Fruit fly (Drosophila melanogaster): ENCODE results near the gene CG31010.

CG31010 gene

dm6 chr3R:30697038-30697437 is 8.9 kb downstream of the CG31010 start, which contains the start of gene Pka-C2:
Pka-C2 (minus strand) TSS chr3R:30697138.
- TF ChIP-seq ey (GFP tag; optimal IDR thresholded peaks at IDR 0.05) (no peak), rgr (GFP tag; optimal IDR thresholded peaks at IDR 0.05) (no peak), tai (GFP tag; optimal IDR thresholded peaks at IDR 0.05) (no peak), GATAd (GFP tag; optimal IDR thresholded peaks at IDR 0.05) (no peak), Sp1 (GFP tag; optimal IDR thresholded peaks at IDR 0.05) (no peak), Dif (GFP tag; optimal IDR thresholded peaks at IDR 0.05; ENCODE audit: partially characterized antibody) (no peak), Mio (GFP tag; optimal IDR thresholded peaks at IDR 0.05) (no peak), HLH106 (tag; optimal IDR thresholded peaks at IDR 0.05) (no peak), pan (optimal IDR thresholded peaks at IDR 0.05) (no peak), dsf (GFP tag; optimal IDR thresholded peaks at IDR 0.05; ENCODE audit: borderline replicate concordance) (no peak), h (GFP tag; optimal IDR thresholded peaks at IDR 0.05) (no peak)

dm6 chr3R:30695398-30695797 is 10.5 kb downstream of the CG31010 start, which contains the start of gene CG12069:
CG12069 (minus strand) TSS chr3R:30695498.
- TF ChIP-seq CrebA (GFP tag; optimal IDR thresholded peaks at IDR 0.05; ENCODE audit: borderline replicate concordance) = no peak
- no peak for TF ChIP-seq rgr (GFP tag; optimal IDR thresholded peaks at IDR 0.05)
- TF ChIP-seq fru (GFP tag; optimal IDR thresholded peaks at IDR 0.05) = no peak
- TF ChIP-seq jim (GFP tag; optimal IDR thresholded peaks at IDR 0.05) = no peak
- no peak for TF ChIP-seq Dif (GFP tag; optimal IDR thresholded peaks at IDR 0.05; ENCODE audit: partially characterized antibody)
- TF ChIP-seq dsf (GFP tag; optimal IDR thresholded peaks at IDR 0.05; ENCODE audit: borderline replicate concordance) = no peak
- TF ChIP-seq sage (GFP tag; optimal IDR thresholded peaks at IDR 0.05) = no peak
- TF ChIP-seq Vsx2 (GFP tag; optimal IDR thresholded peaks at IDR 0.05; ENCODE audit: partially characterized antibody) = no peak
- TF ChIP-seq pan (optimal IDR thresholded peaks at IDR 0.05) = no peak
- no peak for TF ChIP-seq Hnf4 (GFP tag; optimal IDR thresholded peaks at IDR 0.05)
- TF ChIP-seq OdsH (GFP tag; optimal IDR thresholded peaks at IDR 0.05) = no peak
- TF ChIP-seq h (GFP tag; optimal IDR thresholded peaks at IDR 0.05) = no peak
- no peak for TF ChIP-seq brk (GFP tag; optimal IDR thresholded peaks at IDR 0.05)
- TF ChIP-seq usp (GFP tag; optimal IDR thresholded peaks at IDR 0.05) = no peak
- no peak for TF ChIP-seq lola (GFP tag; optimal IDR thresholded peaks at IDR 0.05)
- TF ChIP-seq psq (GFP tag; optimal IDR thresholded peaks at IDR 0.05) = no peak
- no peak for TF ChIP-seq ey (GFP tag; optimal IDR thresholded peaks at IDR 0.05)
- TF ChIP-seq dmrt93B (GFP tag; optimal IDR thresholded peaks at IDR 0.05) = no peak

- TF ChIP-seq dmrt93B (GFP tag; optimal IDR thresholded peaks at IDR 0.05) = no peak
- no peak for TF ChIP-seq psq (GFP tag; optimal IDR thresholded peaks at IDR 0.05)
- TF ChIP-seq brk (GFP tag; optimal IDR thresholded peaks at IDR 0.05) = no peak
- no peak for TF ChIP-seq Sp1 (GFP tag; optimal IDR thresholded peaks at IDR 0.05)
- no peak for TF ChIP-seq dsf (GFP tag; optimal IDR thresholded peaks at IDR 0.05; ENCODE audit: borderline replicate concordance)
- TF ChIP-seq usp (GFP tag; optimal IDR thresholded peaks at IDR 0.05) = no peak
- no peak for TF ChIP-seq br (GFP tag; optimal IDR thresholded peaks at IDR 0.05)
- TF ChIP-seq jim (GFP tag; optimal IDR thresholded peaks at IDR 0.05) = no peak
- no peak for TF ChIP-seq lola (GFP tag; optimal IDR thresholded peaks at IDR 0.05)
- no peak for TF ChIP-seq fru (GFP tag; optimal IDR thresholded peaks at IDR 0.05)
- no peak for TF ChIP-seq Dfd (GFP tag; optimal IDR thresholded peaks at IDR 0.05)
- no peak for TF ChIP-seq CG32264 (GFP tag; optimal IDR thresholded peaks at IDR 0.05)
- no peak for TF ChIP-seq Abd-B (GFP tag; optimal IDR thresholded peaks at IDR 0.05)
- TF ChIP-seq N (GFP tag; optimal IDR thresholded peaks at IDR 0.05) = no peak
- no peak for TF ChIP-seq Hr78 (GFP tag; optimal IDR thresholded peaks at IDR 0.05)
- no peak for TF ChIP-seq ey (GFP tag; optimal IDR thresholded peaks at IDR 0.05)
- no peak for TF ChIP-seq tai (GFP tag; optimal IDR thresholded peaks at IDR 0.05)
- TF ChIP-seq woc (GFP tag; optimal IDR thresholded peaks at IDR 0.05) = no peak
- no peak for TF ChIP-seq CrebA (GFP tag; optimal IDR thresholded peaks at IDR 0.05; ENCODE audit: borderline replicate concordance)
- no peak for TF ChIP-seq GATAd (GFP tag; optimal IDR thresholded peaks at IDR 0.05)
Observed at dm6 chr3R:30690251-30690650, 15.7 kb downstream of the CG31010 start, which contains the start of gene Spn100A. Spn100A (plus strand) TSS chr3R:30690642.

- TF ChIP-seq br (GFP tag; optimal IDR thresholded peaks at IDR 0.05) (peak; percentile 31), rgr (GFP tag; optimal IDR thresholded peaks at IDR 0.05) (peak; percentile 26), HLH106 (tag; optimal IDR thresholded peaks at IDR 0.05) (peak; percentile 86), dsf (GFP tag; optimal IDR thresholded peaks at IDR 0.05; ENCODE audit: borderline replicate concordance) (no peak), woc (GFP tag; optimal IDR thresholded peaks at IDR 0.05) (no peak), CG9705 (GFP tag; optimal IDR thresholded peaks at IDR 0.05) (peak; percentile 59), Rel (GFP tag; optimal IDR thresholded peaks at IDR 0.05) (no peak), Rel (tag; optimal IDR thresholded peaks at IDR 0.05) (peak; percentile 5), fru (GFP tag; optimal IDR thresholded peaks at IDR 0.05) (peak; percentile 81), dmrt93B (GFP tag; optimal IDR thresholded peaks at IDR 0.05) (peak; percentile 38), usp (GFP tag; optimal IDR thresholded peaks at IDR 0.05) (no peak), Sp1 (GFP tag; optimal IDR thresholded peaks at IDR 0.05) (peak; percentile 44), N (GFP tag; optimal IDR thresholded peaks at IDR 0.05) (no peak), OdsH (GFP tag; optimal IDR thresholded peaks at IDR 0.05) (peak; percentile 2), CG32264 (GFP tag; optimal IDR thresholded peaks at IDR 0.05) (peak; percentile 52), sage (GFP tag; optimal IDR thresholded peaks at IDR 0.05) (peak; percentile 42), Hnf4 (GFP tag; optimal IDR thresholded peaks at IDR 0.05) (peak; percentile 28), foxo (GFP tag; optimal IDR thresholded peaks at IDR 0.05) (peak in 1 of 2 experiments; percentile 80), h (GFP tag; optimal IDR thresholded peaks at IDR 0.05) (peak; percentile 88), ey (GFP tag; optimal IDR thresholded peaks at IDR 0.05) (peak; percentile 31), pan (optimal IDR thresholded peaks at IDR 0.05) (no peak)
Observed at dm6 chr3R:30689653-30690052, 16.3 kb downstream of the CG31010 start.
